Worm (Caenorhabditis elegans): ENCODE data around the gene pfd-1.

Gene pfd-1

ce11 chrIV:11109771-11110170, 40.1 kb upstream of the pfd-1 start, which contains the start of gene pigk-1 (continued):
- TF ChIP-seq ctbp-1 (GFP tag; IDR thresholded peaks at IDR 0.05), result peak; percentile 12; the same call in 1 of the 2 replicates
- TF ChIP-seq F37D6.2 (tag; optimal IDR thresholded peaks at IDR 0.05), result no peak
- TF ChIP-seq nhr-28 (tag; optimal IDR thresholded peaks at IDR 0.05), result no peak
- TF ChIP-seq mdt-29 (GFP tag; IDR thresholded peaks at IDR 0.05), result no peak
- no peak for TF ChIP-seq ceh-82 (tag; optimal IDR thresholded peaks at IDR 0.05)

- no peak for TF ChIP-seq ama-1 (optimal IDR thresholded peaks at IDR 0.05)
- TF ChIP-seq snpc-4 (tag; optimal IDR thresholded peaks at IDR 0.05), result no peak
- no peak for TF ChIP-seq arid-1 (GFP tag; conservative IDR thresholded peaks at IDR 0.05)
- no peak for TF ChIP-seq egl-43 (GFP tag; IDR thresholded peaks at IDR 0.05)
- TF ChIP-seq mdl-1 (tag; optimal IDR thresholded peaks at IDR 0.05), result no peak
- TF ChIP-seq zfp-2 (tag; optimal IDR thresholded peaks at IDR 0.05), result no peak
- no peak for TF ChIP-seq R02D3.7 (tag; optimal IDR thresholded peaks at IDR 0.05)
- TF ChIP-seq zag-1 (tag; optimal IDR thresholded peaks at IDR 0.05), result no peak
- TF ChIP-seq vab-7 (GFP tag; IDR thresholded peaks at IDR 0.05), result no peak
- TF ChIP-seq F37D6.2 (tag; optimal IDR thresholded peaks at IDR 0.05), result no peak
- TF ChIP-seq dmd-6 (GFP tag; IDR thresholded peaks at IDR 0.05), result no peak
- no peak for TF ChIP-seq lir-3 (tag; optimal IDR thresholded peaks at IDR 0.05)
- TF ChIP-seq dmd-8 (GFP tag; IDR thresholded peaks at IDR 0.05), result no peak
- no peak for TF ChIP-seq unc-39 (tag; optimal IDR thresholded peaks at IDR 0.05)
- TF ChIP-seq ceh-28 (tag; optimal IDR thresholded peaks at IDR 0.05), result no peak
- no peak for TF ChIP-seq nhr-25 (tag; optimal IDR thresholded peaks at IDR 0.05; ENCODE audit: borderline replicate concordance, insufficient read depth)
- peak in 1 of 2 experiments; percentile 25 for TF ChIP-seq hif-1 (tag; optimal IDR thresholded peaks at IDR 0.05)
- no peak for TF ChIP-seq unc-130 (GFP tag; optimal IDR thresholded peaks at IDR 0.05)
- no peak for TF ChIP-seq zfp-3 (GFP tag; conservative IDR thresholded peaks at IDR 0.05)
- no peak for TF ChIP-seq F10B5.3 (tag; optimal IDR thresholded peaks at IDR 0.05)
- TF ChIP-seq pha-4 (GFP tag; IDR thresholded peaks at IDR 0.05), result no peak
- TF ChIP-seq pha-4 (tag; optimal IDR thresholded peaks at IDR 0.05), result no peak
- TF ChIP-seq ceh-32 (tag; optimal IDR thresholded peaks at IDR 0.05; ENCODE audit: poor library complexity), result no peak
- peak; percentile 82 for TF ChIP-seq dpl-1 (GFP tag; optimal IDR thresholded peaks at IDR 0.05)
- TF ChIP-seq madf-9 (GFP tag; conservative IDR thresholded peaks at IDR 0.05), result no peak
- TF ChIP-seq jun-1 (tag; optimal IDR thresholded peaks at IDR 0.05), result no peak
- no peak for TF ChIP-seq ctbp-1 (GFP tag; IDR thresholded peaks at IDR 0.05)
- no peak for TF ChIP-seq ZK546.5 (tag; optimal IDR thresholded peaks at IDR 0.05)
- TF ChIP-seq duxl-1 (tag; optimal IDR thresholded peaks at IDR 0.05; ENCODE audit: poor library complexity), result no peak
- no peak for TF ChIP-seq nhr-42 (GFP tag; IDR thresholded peaks at IDR 0.05)
- no peak for TF ChIP-seq lim-7 (GFP tag; IDR thresholded peaks at IDR 0.05)
- TF ChIP-seq lin-39 (tag; optimal IDR thresholded peaks at IDR 0.05), result no peak
- TF ChIP-seq set-16 (GFP tag; IDR thresholded peaks at IDR 0.05), result no peak
- no peak for TF ChIP-seq Y48G9A.11 (GFP tag; IDR thresholded peaks at IDR 0.05)
- TF ChIP-seq daf-8 (GFP tag; IDR thresholded peaks at IDR 0.05), result no peak
- TF ChIP-seq Y105C5A.15 (GFP tag; IDR thresholded peaks at IDR 0.05), result no peak
- TF ChIP-seq ZK337.2 (GFP tag; IDR thresholded peaks at IDR 0.05), result no peak
- TF ChIP-seq Y5F2A.4 (GFP tag; optimal IDR thresholded peaks at IDR 0.05), result no peak
- no peak for TF ChIP-seq ces-1 (GFP tag; optimal IDR thresholded peaks at IDR 0.05)
- TF ChIP-seq ztf-7 (tag; optimal IDR thresholded peaks at IDR 0.05), result no peak
- peak; percentile 43 for TF ChIP-seq hlh-30 (tag; optimal IDR thresholded peaks at IDR 0.05; ENCODE audit: insufficient read depth)
- TF ChIP-seq daf-12 (tag; optimal IDR thresholded peaks at IDR 0.05), result no peak
- no peak for TF ChIP-seq T20F7.1 (GFP tag; optimal IDR thresholded peaks at IDR 0.05)
- TF ChIP-seq egl-27 (tag; optimal IDR thresholded peaks at IDR 0.05), result no peak
- no peak for TF ChIP-seq gei-8 (GFP tag; optimal IDR thresholded peaks at IDR 0.05)
- no peak for TF ChIP-seq rbr-2 (tag; optimal IDR thresholded peaks at IDR 0.05)
Observed at ce11 chrIV:11110995-11111619, 38.8 kb upstream of the pfd-1 start, which contains the start of gene rps-5. Gene rps-5 (minus strand): TSS chrIV:11111045.

Data from whole organism, L4 larva.